Worm (Caenorhabditis elegans) whole organism, L3 larva: ENCODE measurements around the gene ZC513.14.

Experiments used
- R02D3.7 ChIP-seq: fragments of 150-350 bp; optimal IDR thresholded peaks from 2 replicates; lab custom pipeline; 2014; ENCODE audit warnings: missing biosample characterization, missing genetic modification characterization
- ZK546.5 ChIP-seq: sonication (generic microtip); optimal IDR thresholded peaks from 2 replicates; lab custom pipeline; 2017; ENCODE audit warnings: missing biosample characterization, missing genetic modification characterization
- aly-2 ChIP-seq: fragments of 150-350 bp; optimal IDR thresholded peaks from 2 replicates; lab custom pipeline; 2014; ENCODE audit warnings: missing biosample characterization, missing genetic modification characterization
- ama-1 ChIP-seq: fragments of 150-350 bp; optimal IDR thresholded peaks from 2 replicates; lab custom pipeline; 2018
- ceh-16 ChIP-seq: sonication (generic microtip); optimal IDR thresholded peaks from 2 replicates; lab custom pipeline; 2017; ENCODE audit warnings: missing biosample characterization, missing genetic modification characterization
- ceh-28 ChIP-seq: fragments of 150-350 bp; optimal IDR thresholded peaks from 2 replicates; lab custom pipeline; 2014; ENCODE audit warnings: missing biosample characterization, missing genetic modification reagents, missing genetic modification characterization
- ceh-82 ChIP-seq: fragments of 150-350 bp; optimal IDR thresholded peaks from 2 replicates; lab custom pipeline; 2014; ENCODE audit warnings: missing biosample characterization, missing genetic modification characterization
- ceh-9 ChIP-seq: sonication (generic microtip); optimal IDR thresholded peaks from 2 replicates; lab custom pipeline; 2018; ENCODE audit warnings: missing biosample characterization, missing genetic modification characterization
- daf-12 ChIP-seq: fragments of 150-350 bp; optimal IDR thresholded peaks from 2 replicates; lab custom pipeline; 2014; ENCODE audit warnings: missing biosample characterization, missing genetic modification reagents, missing genetic modification characterization
- egl-27 ChIP-seq: sonication (generic microtip); optimal IDR thresholded peaks from 4 replicates; lab custom pipeline; 2017; ENCODE audit warnings: missing biosample characterization, missing genetic modification reagents, missing genetic modification characterization
- elt-2 ChIP-seq: sonication (generic microtip); optimal IDR thresholded peaks from 2 replicates; lab custom pipeline; 2016; ENCODE audit warnings: missing genetic modification reagents, mild to moderate bottlenecking, missing genetic modification characterization, missing compliant biosample characterization
- elt-3 ChIP-seq, 3 experiments: fragments of 150-350 bp in 1 of 3; sonication (generic microtip) in 2 of 3; optimal IDR thresholded peaks; 2 replicates in 2 of 3; 4 replicates in 1 of 3; lab custom pipeline; 2014 to 2017; ENCODE audit warnings: missing biosample characterization in 3 of 3, missing genetic modification characterization in 3 of 3
- eor-1 ChIP-seq, 2 experiments: fragments of 150-350 bp; optimal IDR thresholded peaks; 2 replicates each; lab custom pipeline; 2014 to 2018; ENCODE audit warnings: missing biosample characterization in 2 of 2, missing genetic modification characterization in 2 of 2
- fkh-10 ChIP-seq: sonication (generic microtip); optimal IDR thresholded peaks from 2 replicates; lab custom pipeline; 2017; ENCODE audit warnings: missing biosample characterization, missing genetic modification reagents, missing genetic modification characterization
- fkh-2 ChIP-seq: fragments of 150-350 bp; optimal IDR thresholded peaks from 2 replicates; lab custom pipeline; 2014; ENCODE audit warnings: missing biosample characterization, missing genetic modification reagents, missing genetic modification characterization
- fos-1 ChIP-seq: fragments of 150-350 bp; optimal IDR thresholded peaks from 2 replicates; lab custom pipeline; 2014; ENCODE audit warnings: missing biosample characterization, missing genetic modification characterization
- lin-39 ChIP-seq: fragments of 150-350 bp; optimal IDR thresholded peaks from 2 replicates; lab custom pipeline; 2018; ENCODE audit warnings: missing biosample characterization, missing genetic modification reagents, missing genetic modification characterization
- lsy-12 ChIP-seq: sonication (generic microtip); optimal IDR thresholded peaks from 2 replicates; lab custom pipeline; 2016; ENCODE audit warnings: mild to moderate bottlenecking, missing genetic modification characterization, missing compliant biosample characterization
- mdl-1 ChIP-seq: fragments of 150-350 bp; optimal IDR thresholded peaks from 2 replicates; lab custom pipeline; 2014; ENCODE audit warnings: missing biosample characterization, missing genetic modification characterization
- mml-1 ChIP-seq: fragments of 150-350 bp; sonication (generic microtip); optimal IDR thresholded peaks from 3 replicates; lab custom pipeline; 2014; ENCODE audit warnings: missing biosample characterization, missing genetic modification characterization
- nfya-1 ChIP-seq: sonication (generic microtip); optimal IDR thresholded peaks from 2 replicates; lab custom pipeline; 2017; ENCODE audit warnings: missing genetic modification characterization, mild to moderate bottlenecking, missing compliant biosample characterization, antibody characterized with exemption, moderate library complexity; ENCODE audit not compliant: insufficient read depth
- nhr-11 ChIP-seq: fragments of 150-350 bp; optimal IDR thresholded peaks from 2 replicates; lab custom pipeline; 2014; ENCODE audit warnings: missing biosample characterization, missing genetic modification characterization
- nhr-23 ChIP-seq: fragments of 150-350 bp; optimal IDR thresholded peaks from 2 replicates; lab custom pipeline; 2014; ENCODE audit warnings: missing biosample characterization, missing genetic modification reagents, missing genetic modification characterization
- nhr-25 ChIP-seq: sonication (generic microtip); optimal IDR thresholded peaks from 2 replicates; lab custom pipeline; 2017; ENCODE audit warnings: missing biosample characterization, missing genetic modification characterization
- nhr-28 ChIP-seq: fragments of 150-350 bp; optimal IDR thresholded peaks from 2 replicates; lab custom pipeline; 2014; ENCODE audit warnings: missing biosample characterization, missing genetic modification characterization
- nhr-43 ChIP-seq: sonication (generic microtip); optimal IDR thresholded peaks from 2 replicates; lab custom pipeline; 2016; ENCODE audit warnings: mild to moderate bottlenecking, missing genetic modification characterization, missing compliant biosample characterization; ENCODE audit not compliant: poor library complexity, severe bottlenecking
- nhr-67 ChIP-seq: fragments of 150-350 bp; optimal IDR thresholded peaks from 2 replicates; lab custom pipeline; 2014; ENCODE audit warnings: missing biosample characterization, missing genetic modification characterization
- nhr-76 ChIP-seq: fragments of 150-350 bp; sonication (generic microtip); optimal IDR thresholded peaks from 5 replicates; lab custom pipeline; 2014; ENCODE audit warnings: missing biosample characterization, missing genetic modification characterization
- pqm-1 ChIP-seq: fragments of 150-350 bp; optimal IDR thresholded peaks from 2 replicates; lab custom pipeline; 2017; ENCODE audit warnings: missing biosample characterization, missing genetic modification characterization, inconsistent platforms
- skn-1 ChIP-seq: fragments of 150-350 bp; optimal IDR thresholded peaks from 2 replicates; lab custom pipeline; 2014; ENCODE audit warnings: missing biosample characterization, missing genetic modification characterization
- tbx-2 ChIP-seq: sonication (generic microtip); optimal IDR thresholded peaks from 2 replicates; lab custom pipeline; 2016; ENCODE audit warnings: mild to moderate bottlenecking, missing genetic modification characterization, missing compliant biosample characterization
- unc-39 ChIP-seq: sonication (generic microtip); optimal IDR thresholded peaks from 4 replicates; lab custom pipeline; 2017; ENCODE audit warnings: missing biosample characterization, missing genetic modification characterization
- unc-62 ChIP-seq: fragments of 150-350 bp; sonication (generic microtip); optimal IDR thresholded peaks from 4 replicates; lab custom pipeline; 2014; ENCODE audit warnings: missing biosample characterization, missing genetic modification reagents, missing genetic modification characterization
- zag-1 ChIP-seq: fragments of 150-350 bp; optimal IDR thresholded peaks from 2 replicates; lab custom pipeline; 2014; ENCODE audit warnings: missing biosample characterization, missing genetic modification characterization
- ztf-11 ChIP-seq: fragments of 150-350 bp; optimal IDR thresholded peaks from 2 replicates; lab custom pipeline; 2014; ENCODE audit warnings: missing biosample characterization, missing genetic modification characterization
- ztf-4 ChIP-seq: fragments of 150-350 bp; optimal IDR thresholded peaks from 2 replicates; lab custom pipeline; 2014; ENCODE audit warnings: missing biosample characterization, missing genetic modification characterization

Gene ZC513.14

ce11 chrV:8035947-8036346, at the start of gene ZC513.14:
Gene ZC513.14, minus strand, starts transcription at chrV:8036047.
- TF ChIP-seq elt-2 (tag; lab: Kevin White, UChicago) = no peak
- no peak for TF ChIP-seq skn-1 (tag; lab: Kevin White, UChicago)
- no peak for TF ChIP-seq nfya-1 (tag; lab: Kevin White, UChicago)
- no peak for TF ChIP-seq nhr-11
- no peak for TF ChIP-seq R02D3.7 (tag; lab: Kevin White, UChicago)
- no peak for TF ChIP-seq nhr-67 (tag; lab: Kevin White, UChicago)
- no peak for TF ChIP-seq fos-1 (tag; lab: Kevin White, UChicago)
- no peak for TF ChIP-seq eor-1 (tag; optimal IDR thresholded peaks at IDR 0.05; lab: Kevin White, UChicago)
- TF ChIP-seq mdl-1 = no peak
- no peak for TF ChIP-seq ama-1 (lab: Kevin White, UChicago)
- TF ChIP-seq mml-1 (tag; lab: Kevin White, UChicago) = no peak
- TF ChIP-seq aly-2 (tag; lab: Kevin White, UChicago) = no peak
- no peak for TF ChIP-seq nhr-28 (tag; lab: Kevin White, UChicago)
- TF ChIP-seq unc-39 (tag; lab: Kevin White, UChicago) = no peak
- TF ChIP-seq nhr-23 (tag; lab: Kevin White, UChicago) = no peak
- TF ChIP-seq zag-1 (tag; lab: Kevin White, UChicago) = no peak
- TF ChIP-seq nhr-25 (tag; lab: Kevin White, UChicago) = no peak
- no peak for TF ChIP-seq ztf-4 (tag; lab: Kevin White, UChicago)
- no peak for TF ChIP-seq elt-3 (tag; optimal IDR thresholded peaks at IDR 0.05; lab: Kevin White, UChicago)
- no peak for TF ChIP-seq ceh-16 (tag; lab: Kevin White, UChicago)

ce11 chrV:8085141-8085540, 49.3 kb upstream of the ZC513.14 start, which contains the start of gene C09H5.7:
Gene C09H5.7, minus strand, starts transcription at chrV:8085241.
- TF ChIP-seq fkh-10 (GFP tag; lab: Kevin White, UChicago) (no peak), ztf-11 (tag; lab: Kevin White, UChicago) (no peak), pqm-1 (no peak), ceh-28 (tag; lab: Kevin White, UChicago) (no peak), lsy-12 (tag; lab: Kevin White, UChicago) (no peak), lin-39 (tag; lab: Kevin White, UChicago) (no peak), zag-1 (tag; lab: Kevin White, UChicago) (no peak), aly-2 (tag; lab: Kevin White, UChicago) (no peak), ama-1 (lab: Kevin White, UChicago) (no peak), tbx-2 (tag; lab: Kevin White, UChicago) (no peak), ceh-82 (tag; lab: Kevin White, UChicago) (no peak), elt-3 (tag; optimal IDR thresholded peaks at IDR 0.05; lab: Kevin White, UChicago) (no peak), fos-1 (tag; lab: Kevin White, UChicago) (no peak), skn-1 (tag; lab: Kevin White, UChicago) (no peak), nhr-25 (tag; lab: Kevin White, UChicago) (no peak), unc-62 (GFP tag; lab: Kevin White, UChicago) (no peak)

ce11 chrV:8081579-8081978, 45.7 kb upstream of the ZC513.14 start, which contains the start of gene str-131:
Gene str-131, minus strand, starts transcription at chrV:8081679.
- TF ChIP-seq ceh-9 (tag; lab: Kevin White, UChicago) (no peak), ztf-4 (tag; lab: Kevin White, UChicago) (no peak), nhr-11 (no peak), nhr-67 (tag; lab: Kevin White, UChicago) (no peak), ama-1 (lab: Kevin White, UChicago) (no peak), unc-39 (tag; lab: Kevin White, UChicago) (no peak), nfya-1 (tag; lab: Kevin White, UChicago) (no peak), unc-62 (GFP tag; lab: Kevin White, UChicago) (no peak), ztf-11 (tag; lab: Kevin White, UChicago) (no peak), elt-2 (tag; lab: Kevin White, UChicago) (no peak), ceh-82 (tag; lab: Kevin White, UChicago) (no peak), nhr-23 (tag; lab: Kevin White, UChicago) (no peak), eor-1 (tag; optimal IDR thresholded peaks at IDR 0.05; lab: Kevin White, UChicago) (no peak), pqm-1 (no peak), fkh-2 (no peak), aly-2 (tag; lab: Kevin White, UChicago) (no peak), zag-1 (tag; lab: Kevin White, UChicago) (no peak), nhr-76 (tag; lab: Kevin White, UChicago) (no peak)

- TF ChIP-seq ceh-16 (tag; lab: Kevin White, UChicago) = no peak
- no peak for TF ChIP-seq aly-2 (tag; lab: Kevin White, UChicago)
- TF ChIP-seq nhr-11 = no peak
- TF ChIP-seq daf-12 (tag; lab: Kevin White, UChicago) = no peak
- TF ChIP-seq nhr-28 (tag; lab: Kevin White, UChicago) = no peak
- TF ChIP-seq ZK546.5 (tag; lab: Kevin White, UChicago) = no peak
- TF ChIP-seq tbx-2 (tag; lab: Kevin White, UChicago) = no peak
- TF ChIP-seq egl-27 (tag; lab: Kevin White, UChicago) = no peak
- TF ChIP-seq ztf-11 (tag; lab: Kevin White, UChicago) = no peak
- no peak for TF ChIP-seq nhr-67 (tag; lab: Kevin White, UChicago)
- TF ChIP-seq nhr-43 (tag; lab: Kevin White, UChicago) = no peak
- no peak for TF ChIP-seq nhr-25 (tag; lab: Kevin White, UChicago)
Measured at ce11 chrV:8079813-8080212, 44.0 kb upstream of the ZC513.14 start.
